Fruit fly (Drosophila melanogaster) whole organism, adult: Measurements from ENCODE around the gene Cpr67Fb.

ENCODE experiments used
- CG11617 ChIP-seq: fragments of 200-800 bp; sonication (Bioruptor generic); optimal IDR thresholded peaks from 2 replicates; lab custom pipeline; 2017; ENCODE audit warnings: mild to moderate bottlenecking, missing biosample characterization, missing genetic modification reagents, missing genetic modification characterization
- CG12768 ChIP-seq: fragments of 200-800 bp; sonication (Bioruptor generic); optimal IDR thresholded peaks from 2 replicates; lab custom pipeline; 2017; ENCODE audit warnings: missing biosample characterization, missing genetic modification characterization, mild to moderate bottlenecking, moderate library complexity, missing genetic modification reagents
- CG1620 ChIP-seq: fragments of 200-800 bp; sonication (Bioruptor generic); optimal IDR thresholded peaks from 2 replicates; lab custom pipeline; 2016; ENCODE audit warnings: missing biosample characterization, missing genetic modification characterization
- CG33017 ChIP-seq: fragments of 200-800 bp; sonication (Bioruptor generic); optimal IDR thresholded peaks from 2 replicates; lab custom pipeline; 2018; ENCODE audit warnings: missing biosample characterization, mild to moderate bottlenecking, missing genetic modification characterization, moderate library complexity
- CG5204 ChIP-seq: fragments of 200-800 bp; sonication (Bioruptor generic); optimal IDR thresholded peaks from 2 replicates; lab custom pipeline; 2016; ENCODE audit warnings: missing biosample characterization, missing genetic modification characterization
- CG7045 ChIP-seq: fragments of 200-800 bp; sonication (Bioruptor generic); optimal IDR thresholded peaks from 2 replicates; lab custom pipeline; 2017; ENCODE audit warnings: missing biosample characterization, mild to moderate bottlenecking, missing genetic modification characterization
- CG7101 ChIP-seq: fragments of 200-800 bp; sonication (Bioruptor generic); optimal IDR thresholded peaks from 2 replicates; lab custom pipeline; 2018; ENCODE audit warnings: missing biosample characterization, mild to moderate bottlenecking, missing genetic modification characterization, moderate library complexity
- Crg-1 ChIP-seq: fragments of 200-800 bp; sonication (Bioruptor generic); optimal IDR thresholded peaks from 2 replicates; lab custom pipeline; 2016; ENCODE audit warnings: missing biosample characterization, missing genetic modification characterization
- bab1 ChIP-seq: fragments of 200-800 bp; sonication (Bioruptor generic); optimal IDR thresholded peaks from 3 replicates; lab custom pipeline; 2019; ENCODE audit warnings: missing biosample characterization, mild to moderate bottlenecking, missing genetic modification characterization, moderate library complexity
- cnc ChIP-seq, 2 experiments: fragments of >200 bp; optimal IDR thresholded peaks; 2 replicates each; lab custom pipeline; 2017
- kay ChIP-seq: fragments of 200-800 bp; sonication (Bioruptor generic); peaks from one replicate; lab custom pipeline; 2016; ENCODE audit warnings: missing biosample characterization, missing genetic modification characterization, borderline replicate concordance
- tj ChIP-seq: fragments of 200-800 bp; sonication (Bioruptor generic); optimal IDR thresholded peaks from 3 replicates; lab custom pipeline; 2017; ENCODE audit warnings: missing biosample characterization, mild to moderate bottlenecking, missing genetic modification characterization, moderate library complexity
- toe ChIP-seq: fragments of 200-800 bp; sonication (Bioruptor generic); optimal IDR thresholded peaks from 2 replicates; lab custom pipeline; 2016; ENCODE audit warnings: missing biosample characterization, missing genetic modification characterization

dm6 chr3L:10863925-10864324 lies 30.0 kb upstream of the Cpr67Fb start:
- TF ChIP-seq tj (GFP tag; lab: Kevin White, UChicago), result no peak
- no peak for TF ChIP-seq cnc (optimal IDR thresholded peaks at IDR 0.05; lab: Kevin White, UChicago)
- TF ChIP-seq CG5204, result no peak
- no peak for TF ChIP-seq kay (GFP tag; lab: Kevin White, UChicago)
- no peak for TF ChIP-seq Crg-1 (GFP tag; lab: Kevin White, UChicago)
- no peak for TF ChIP-seq CG33017 (tag; lab: Kevin White, UChicago)
- no peak for TF ChIP-seq CG11617 (GFP tag; lab: Kevin White, UChicago)
- TF ChIP-seq bab1, result no peak
- peak; percentile 46 for TF ChIP-seq CG12768 (GFP tag; lab: Kevin White, UChicago)
- TF ChIP-seq CG7101 (tag; lab: Kevin White, UChicago), result no peak
- no peak for TF ChIP-seq toe (GFP tag; lab: Kevin White, UChicago)
- no peak for TF ChIP-seq CG1620 (GFP tag; lab: Kevin White, UChicago)
- TF ChIP-seq CG7045 (GFP tag; lab: Kevin White, UChicago), result no peak
